Fruit fly (Drosophila melanogaster): ENCODE data around the gene CG12071.

The CG12071 gene

DNA sequence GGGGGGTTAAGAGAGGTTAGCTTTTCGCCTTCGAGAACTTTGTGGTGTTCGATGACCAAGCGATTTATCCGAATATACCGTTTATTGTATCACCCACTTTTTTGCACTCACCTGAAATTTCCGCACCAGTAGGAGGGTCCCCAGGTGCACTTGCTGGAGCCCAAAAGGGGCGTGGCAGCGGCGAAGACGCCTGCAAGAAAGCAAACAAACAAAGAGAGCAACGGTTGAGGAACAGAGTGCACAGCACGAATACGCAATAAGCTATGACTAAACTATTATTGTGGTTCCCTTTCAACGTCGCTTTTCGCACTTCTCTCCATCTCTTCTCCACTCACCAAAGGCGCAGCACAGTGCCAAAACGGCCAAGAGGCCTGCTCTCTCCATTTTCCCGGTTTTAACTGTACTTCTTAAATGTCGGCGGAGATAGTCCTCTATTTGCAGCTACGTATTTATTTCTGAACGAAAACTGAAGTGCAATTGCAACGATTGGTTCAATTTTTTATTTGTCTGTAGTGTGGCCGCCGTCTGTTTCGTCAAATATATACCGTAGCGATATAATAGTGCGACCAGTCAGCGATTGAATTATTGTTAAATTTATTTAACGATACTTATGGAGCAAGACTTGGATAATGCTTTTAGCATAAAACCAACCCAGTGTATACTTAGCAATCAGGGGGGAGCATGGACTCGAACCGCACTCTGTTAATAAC is 7.9 kb upstream of the CG12071 start, which contains the start of gene Sap-r (continued):
- TF ChIP-seq pzg (GFP tag; optimal IDR thresholded peaks at IDR 0.05), result peak; percentile 98
- peak; percentile 58 for TF ChIP-seq HLH4C (GFP tag; IDR thresholded peaks at IDR 0.05; ENCODE audit: partially characterized antibody)
- peak; percentile 49; the same call in 1 of the 2 replicates for TF ChIP-seq CG9932 (GFP tag; IDR thresholded peaks at IDR 0.05)
- no peak; the same call in 1 of the 2 replicates for TF ChIP-seq CG31441 (GFP tag; IDR thresholded peaks at IDR 0.05)
- TF ChIP-seq MTF-1 (GFP tag; optimal IDR thresholded peaks at IDR 0.05; ENCODE audit: borderline replicate concordance), result no peak
- no peak for TF ChIP-seq CG30020 (tag; optimal IDR thresholded peaks at IDR 0.05)
- TF ChIP-seq CG3065 (GFP tag; optimal IDR thresholded peaks at IDR 0.05), result peak; percentile 15
- no peak for TF ChIP-seq lov (optimal IDR thresholded peaks at IDR 0.05)
- no peak for TF ChIP-seq lov (GFP tag; IDR thresholded peaks at IDR 0.05)
- no peak for TF ChIP-seq CG10431 (GFP tag; optimal IDR thresholded peaks at IDR 0.05)
- TF ChIP-seq CG10274 (GFP tag; optimal IDR thresholded peaks at IDR 0.05), result no peak
- no peak for TF ChIP-seq Hr3 (GFP tag; optimal IDR thresholded peaks at IDR 0.05)
- TF ChIP-seq CG43689 (GFP tag; IDR thresholded peaks at IDR 0.05), result no peak
- peak; percentile 33; the same call in 1 of the 2 replicates for TF ChIP-seq slbo (GFP tag; IDR thresholded peaks at IDR 0.05)
- no peak for TF ChIP-seq CG17385 (GFP tag; optimal IDR thresholded peaks at IDR 0.05)
- no peak for TF ChIP-seq CG3281 (GFP tag; optimal IDR thresholded peaks at IDR 0.05)
- TF ChIP-seq Fer2 (tag; optimal IDR thresholded peaks at IDR 0.05), result no peak
- peak; percentile 83 for TF ChIP-seq CG33213 (GFP tag; optimal IDR thresholded peaks at IDR 0.05)
- no peak for TF ChIP-seq da (GFP tag; optimal IDR thresholded peaks at IDR 0.05)
- TF ChIP-seq Spps (tag; optimal IDR thresholded peaks at IDR 0.05), result peak; percentile 26
- TF ChIP-seq danr (GFP tag; IDR thresholded peaks at IDR 0.05), result no peak
- TF ChIP-seq mld (GFP tag; IDR thresholded peaks at IDR 0.05; ENCODE audit: partially characterized antibody), result no peak
- peak; percentile 82 for TF ChIP-seq unc-4 (GFP tag; IDR thresholded peaks at IDR 0.05; ENCODE audit: partially characterized antibody)
- TF ChIP-seq usp (GFP tag; optimal IDR thresholded peaks at IDR 0.05), result no peak
- TF ChIP-seq wor (GFP tag; IDR thresholded peaks at IDR 0.05), result no peak
- no peak for TF ChIP-seq gcm2 (GFP tag; optimal IDR thresholded peaks at IDR 0.05)
- no peak for TF ChIP-seq CG17328 (GFP tag; IDR thresholded peaks at IDR 0.05)
- TF ChIP-seq ftz-f1 (GFP tag; optimal IDR thresholded peaks at IDR 0.05), result no peak
- TF ChIP-seq Xrp1 (GFP tag; IDR thresholded peaks at IDR 0.05), result no peak
- TF ChIP-seq C15 (GFP tag; IDR thresholded peaks at IDR 0.05), result no peak
- TF ChIP-seq Adf1 (GFP tag; IDR thresholded peaks at IDR 0.05), result no peak
- peak; percentile 77 for TF ChIP-seq zen (tag; optimal IDR thresholded peaks at IDR 0.05)
- TF ChIP-seq Nf-YB (GFP tag; optimal IDR thresholded peaks at IDR 0.05), result peak; percentile 76
- TF ChIP-seq kni (GFP tag; optimal IDR thresholded peaks at IDR 0.05), result no peak
- peak; percentile 1 for TF ChIP-seq lbe (GFP tag; optimal IDR thresholded peaks at IDR 0.05)
- TF ChIP-seq zfh1 (GFP tag; IDR thresholded peaks at IDR 0.05), result no peak
- peak; percentile 16; the same call in 1 of the 2 replicates for TF ChIP-seq chm (GFP tag; IDR thresholded peaks at IDR 0.05)
- no peak for TF ChIP-seq tio (GFP tag; optimal IDR thresholded peaks at IDR 0.05)
- TF ChIP-seq NfI (GFP tag; optimal IDR thresholded peaks at IDR 0.05), result no peak

DNA sequence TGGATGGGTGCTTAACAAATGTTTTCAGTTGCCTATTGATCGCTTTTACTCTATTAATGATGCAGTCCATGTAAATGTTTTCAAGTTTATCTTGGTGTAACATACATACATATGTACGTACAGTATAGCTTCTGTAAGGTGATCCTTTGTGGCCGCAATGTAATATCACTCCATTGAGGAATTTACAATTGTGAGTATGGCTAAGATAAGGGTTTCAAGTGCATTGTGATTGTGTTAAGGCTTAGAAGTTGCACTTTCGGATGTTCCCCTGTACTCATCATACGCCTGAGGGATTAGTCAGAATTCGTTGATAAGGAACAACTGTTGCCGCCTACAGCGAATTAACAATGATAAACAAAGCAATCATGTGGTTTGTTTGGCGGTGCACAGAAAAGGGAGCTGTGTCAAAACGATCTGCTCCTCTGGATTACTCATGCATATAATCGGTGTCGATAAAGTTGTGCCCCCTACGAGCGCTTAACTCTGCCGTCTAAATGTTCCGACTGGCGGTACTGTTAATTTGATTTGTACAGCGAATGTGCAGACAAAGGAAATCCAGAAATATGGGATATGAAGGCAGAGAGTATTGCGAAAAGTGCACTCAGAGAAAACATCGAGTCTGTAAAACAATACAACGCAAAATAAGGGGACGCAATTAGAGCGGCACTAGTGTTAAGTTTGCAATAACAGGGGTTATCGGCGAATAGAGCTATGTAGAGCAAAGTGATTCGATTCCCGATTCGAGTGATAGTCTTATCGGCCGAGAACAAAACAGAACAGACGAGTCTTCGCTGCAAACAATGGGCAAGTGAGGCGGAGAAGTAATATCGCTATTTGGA is 7.1 kb upstream of the CG12071 start:
- peak; percentile 44 for TF ChIP-seq Hr3 (GFP tag; optimal IDR thresholded peaks at IDR 0.05)
- TF ChIP-seq CG1647 (GFP tag; optimal IDR thresholded peaks at IDR 0.05), result peak; percentile 77
- TF ChIP-seq CG2712 (tag; optimal IDR thresholded peaks at IDR 0.05), result peak; percentile 58
- peak; percentile 65 for TF ChIP-seq her (GFP tag; optimal IDR thresholded peaks at IDR 0.05)
- TF ChIP-seq CG3281 (GFP tag; optimal IDR thresholded peaks at IDR 0.05), result peak; percentile 59
- TF ChIP-seq dmrt99B (tag; optimal IDR thresholded peaks at IDR 0.05), result peak; percentile 73
- no peak for TF ChIP-seq CG11085 (GFP tag; IDR thresholded peaks at IDR 0.05)
- peak; percentile 38 for TF ChIP-seq CG4707 (GFP tag; optimal IDR thresholded peaks at IDR 0.05)
- TF ChIP-seq mirr (GFP tag; optimal IDR thresholded peaks at IDR 0.05), result no peak
- TF ChIP-seq CG10543 (GFP tag; optimal IDR thresholded peaks at IDR 0.05), result peak; percentile 40
- no peak for TF ChIP-seq slp2 (GFP tag; optimal IDR thresholded peaks at IDR 0.05)
- peak; percentile 60 for TF ChIP-seq CG10209 (GFP tag; optimal IDR thresholded peaks at IDR 0.05)
- peak; percentile 67 for TF ChIP-seq HLH3B (GFP tag; IDR thresholded peaks at IDR 0.05)
